Worm (Caenorhabditis elegans) whole organism, L2 larva: ENCODE results near the gene K09B3.1.

Experiments used
- C34F6.9 ChIP-seq: fragments of 150-350 bp; optimal IDR thresholded peaks from 2 replicates; lab custom pipeline; 2014; ENCODE audit warnings: missing biosample characterization, missing genetic modification characterization
- F13H6.1 ChIP-seq: sonication (generic microtip); optimal IDR thresholded peaks from 2 replicates; lab custom pipeline; 2016; ENCODE audit warnings: missing genetic modification characterization, missing compliant biosample characterization
- R02D3.7 ChIP-seq: fragments of 150-350 bp; optimal IDR thresholded peaks from 2 replicates; lab custom pipeline; 2014; ENCODE audit warnings: missing biosample characterization, missing genetic modification characterization
- Y55F3AM.14 ChIP-seq: fragments of 200-800 bp; sonication (Bioruptor generic); optimal IDR thresholded peaks from 2 replicates; lab custom pipeline; 2018; ENCODE audit warnings: mild to moderate bottlenecking, missing genetic modification characterization, missing compliant biosample characterization
- ZK546.5 ChIP-seq: sonication (generic microtip); optimal IDR thresholded peaks from 2 replicates; lab custom pipeline; 2017; ENCODE audit warnings: missing biosample characterization, missing genetic modification characterization
- alr-1 ChIP-seq: fragments of 150-350 bp; optimal IDR thresholded peaks from 2 replicates; lab custom pipeline; 2014; ENCODE audit warnings: missing biosample characterization, missing genetic modification characterization
- aly-2 ChIP-seq: fragments of 150-350 bp; optimal IDR thresholded peaks from 2 replicates; lab custom pipeline; 2014; ENCODE audit warnings: missing biosample characterization, missing genetic modification characterization
- blmp-1 ChIP-seq: sonication (generic microtip); optimal IDR thresholded peaks from 2 replicates; lab custom pipeline; 2017; ENCODE audit warnings: missing genetic modification characterization, mild to moderate bottlenecking, missing compliant biosample characterization, antibody characterized with exemption, moderate library complexity; ENCODE audit not compliant: insufficient read depth
- ceh-82 ChIP-seq: fragments of 150-350 bp; optimal IDR thresholded peaks from 2 replicates; lab custom pipeline; 2014; ENCODE audit warnings: missing biosample characterization, missing genetic modification characterization
- crh-2 ChIP-seq: sonication (generic microtip); optimal IDR thresholded peaks from 2 replicates; lab custom pipeline; 2017; ENCODE audit warnings: missing biosample characterization, missing genetic modification characterization
- egl-27 ChIP-seq: sonication (generic microtip); optimal IDR thresholded peaks from 3 replicates; lab custom pipeline; 2017; ENCODE audit warnings: missing biosample characterization, missing genetic modification reagents, missing genetic modification characterization
- elt-1 ChIP-seq: fragments of 150-350 bp; optimal IDR thresholded peaks from 2 replicates; lab custom pipeline; 2014; ENCODE audit warnings: missing biosample characterization, missing genetic modification characterization
- fos-1 ChIP-seq: fragments of 150-350 bp; optimal IDR thresholded peaks from 2 replicates; lab custom pipeline; 2014; ENCODE audit warnings: missing biosample characterization, missing genetic modification characterization
- lin-11 ChIP-seq: fragments of 150-350 bp; sonication (generic microtip); optimal IDR thresholded peaks from 2 replicates; lab custom pipeline; 2014; ENCODE audit warnings: missing biosample characterization, missing genetic modification characterization, inconsistent platforms, mixed read lengths
- lin-39 ChIP-seq: fragments of 150-350 bp; optimal IDR thresholded peaks from 2 replicates; lab custom pipeline; 2014; ENCODE audit warnings: missing biosample characterization, missing genetic modification reagents, missing genetic modification characterization
- lsy-2 ChIP-seq, 2 experiments: fragments of 150-350 bp in 1 of 2; sonication (generic microtip) in 1 of 2; optimal IDR thresholded peaks; 2 replicates each; lab custom pipeline; 2014 to 2017; ENCODE audit warnings: missing biosample characterization in 2 of 2, missing genetic modification characterization in 2 of 2
- mab-5 ChIP-seq: fragments of 150-350 bp; optimal IDR thresholded peaks from 2 replicates; lab custom pipeline; 2014; ENCODE audit warnings: missing biosample characterization, missing genetic modification characterization
- mbf-1 ChIP-seq: sonication (generic microtip); optimal IDR thresholded peaks from 2 replicates; lab custom pipeline; 2017; ENCODE audit warnings: missing biosample characterization, missing genetic modification characterization
- mdl-1 ChIP-seq, 2 experiments: fragments of 150-350 bp in 1 of 2; sonication (generic microtip) in 1 of 2; optimal IDR thresholded peaks; 2 replicates each; lab custom pipeline; 2017; ENCODE audit warnings: missing biosample characterization in 2 of 2, missing genetic modification characterization in 2 of 2
- nhr-10 ChIP-seq: sonication (generic microtip); optimal IDR thresholded peaks from 2 replicates; lab custom pipeline; 2017; ENCODE audit warnings: missing biosample characterization, missing genetic modification characterization
- nhr-11 ChIP-seq: fragments of 150-350 bp; optimal IDR thresholded peaks from 2 replicates; lab custom pipeline; 2014; ENCODE audit warnings: missing biosample characterization, missing genetic modification characterization
- nhr-12 ChIP-seq: fragments of 150-350 bp; optimal IDR thresholded peaks from 2 replicates; lab custom pipeline; 2014; ENCODE audit warnings: missing biosample characterization, missing genetic modification characterization
- nhr-129 ChIP-seq: fragments of 150-350 bp; optimal IDR thresholded peaks from 2 replicates; lab custom pipeline; 2014; ENCODE audit warnings: missing biosample characterization, missing genetic modification characterization
- nhr-237 ChIP-seq: fragments of 150-350 bp; optimal IDR thresholded peaks from 2 replicates; lab custom pipeline; 2014; ENCODE audit warnings: missing biosample characterization, missing genetic modification characterization
- nhr-6 ChIP-seq: fragments of 150-350 bp; optimal IDR thresholded peaks from 2 replicates; lab custom pipeline; 2014; ENCODE audit warnings: missing biosample characterization, missing genetic modification characterization
- nhr-77 ChIP-seq: fragments of 150-350 bp; optimal IDR thresholded peaks from 2 replicates; lab custom pipeline; 2014; ENCODE audit warnings: missing biosample characterization, missing genetic modification characterization
- peb-1 ChIP-seq: fragments of 150-350 bp; optimal IDR thresholded peaks from 2 replicates; lab custom pipeline; 2014; ENCODE audit warnings: missing biosample characterization, missing genetic modification characterization
- sem-4 ChIP-seq: fragments of 150-350 bp; optimal IDR thresholded peaks from 2 replicates; lab custom pipeline; 2014; ENCODE audit warnings: missing biosample characterization, missing genetic modification reagents, missing genetic modification characterization
- skn-1 ChIP-seq: sonication (generic microtip); optimal IDR thresholded peaks from 2 replicates; lab custom pipeline; 2017; ENCODE audit warnings: missing biosample characterization, missing genetic modification characterization
- sma-3 ChIP-seq: sonication (generic microtip); optimal IDR thresholded peaks from 2 replicates; lab custom pipeline; 2016; ENCODE audit warnings: missing genetic modification reagents, missing genetic modification characterization, missing compliant biosample characterization
- sma-9 ChIP-seq, 2 experiments: fragments of 150-350 bp in 1 of 2; sonication (generic microtip) in 1 of 2; optimal IDR thresholded peaks; 2 replicates each; lab custom pipeline; 2014 to 2016; ENCODE audit warnings: missing genetic modification characterization in 2 of 2, mild to moderate bottlenecking in 1 of 2, missing biosample characterization in 1 of 2, missing compliant biosample characterization in 1 of 2, missing genetic modification reagents in 1 of 2, moderate library complexity in 1 of 2
- unc-39 ChIP-seq: fragments of 150-350 bp; optimal IDR thresholded peaks from 2 replicates; lab custom pipeline; 2014; ENCODE audit warnings: missing biosample characterization, missing genetic modification characterization
- unc-55 ChIP-seq: fragments of 150-350 bp; sonication (generic microtip); optimal IDR thresholded peaks from 3 replicates; lab custom pipeline; 2014; ENCODE audit warnings: missing biosample characterization, missing genetic modification reagents, missing genetic modification characterization
- unc-62 ChIP-seq: fragments of 150-350 bp; optimal IDR thresholded peaks from 2 replicates; lab custom pipeline; 2014; ENCODE audit warnings: missing biosample characterization, missing genetic modification reagents, missing genetic modification characterization
- zag-1 ChIP-seq: fragments of 150-350 bp; optimal IDR thresholded peaks from 2 replicates; lab custom pipeline; 2014; ENCODE audit warnings: missing biosample characterization, missing genetic modification characterization
- ztf-11 ChIP-seq: sonication (generic microtip); optimal IDR thresholded peaks from 2 replicates; lab custom pipeline; 2017; ENCODE audit warnings: missing biosample characterization, missing genetic modification characterization

K09B3.1 gene

ce11 chrIV:3826590-3827128 is 32.1 kb downstream of the K09B3.1 start, which contains the start of gene F28F9.3:
Gene F28F9.3, plus strand, starts transcription at chrIV:3826890.
- no peak for TF ChIP-seq nhr-6 (tag; lab: Kevin White, UChicago)
- TF ChIP-seq ceh-82 (tag; lab: Kevin White, UChicago), result no peak
- no peak for TF ChIP-seq fos-1 (tag; lab: Kevin White, UChicago)
- TF ChIP-seq mab-5, result no peak
- TF ChIP-seq unc-55, result no peak
- TF ChIP-seq nhr-77 (tag; lab: Kevin White, UChicago), result no peak
- no peak for TF ChIP-seq lin-39
- no peak for TF ChIP-seq elt-1
- TF ChIP-seq nhr-129 (tag; lab: Kevin White, UChicago), result no peak
- no peak for TF ChIP-seq blmp-1 (tag; lab: Kevin White, UChicago)
- no peak for TF ChIP-seq nhr-237 (tag; lab: Kevin White, UChicago)
- TF ChIP-seq, all 48 proteins: peak for 0

ce11 chrIV:3827724-3828123 is 33.2 kb downstream of the K09B3.1 start:
- TF ChIP-seq zag-1 (tag; lab: Kevin White, UChicago), result no peak
- TF ChIP-seq blmp-1 (tag; lab: Kevin White, UChicago), result peak; percentile 16

- TF ChIP-seq peb-1 (no peak), R02D3.7 (tag; lab: Kevin White, UChicago) (no peak), nhr-12 (no peak), nhr-6 (tag; lab: Kevin White, UChicago) (no peak), ztf-11 (tag; lab: Kevin White, UChicago) (no peak), nhr-129 (tag; lab: Kevin White, UChicago) (no peak), blmp-1 (tag; lab: Kevin White, UChicago) (no peak), alr-1 (tag; lab: Kevin White, UChicago) (no peak), lin-39 (no peak), ZK546.5 (no peak), aly-2 (tag; lab: Kevin White, UChicago) (no peak), mbf-1 (tag; lab: Kevin White, UChicago) (no peak), nhr-11 (no peak), sem-4 (tag; lab: Kevin White, UChicago) (no peak), mdl-1 (tag; optimal IDR thresholded peaks at IDR 0.05; lab: Kevin White, UChicago) (no peak), Y55F3AM.14 (GFP tag; lab: Kevin White, UChicago) (no peak)
Measured at ce11 chrIV:3832040-3832439, 37.5 kb downstream of the K09B3.1 start.

ce11 chrIV:3833778-3834177 is 39.2 kb downstream of the K09B3.1 start:
- no peak for TF ChIP-seq C34F6.9
- no peak for TF ChIP-seq nhr-6 (tag; lab: Kevin White, UChicago)
- TF ChIP-seq ztf-11 (tag; lab: Kevin White, UChicago), result no peak

- no peak for TF ChIP-seq lin-11
- no peak for TF ChIP-seq ZK546.5
- TF ChIP-seq lsy-2 (tag; optimal IDR thresholded peaks at IDR 0.05; lab: Kevin White, UChicago), result no peak
- TF ChIP-seq sma-3 (GFP tag; lab: Kevin White, UChicago), result no peak
- TF ChIP-seq nhr-77 (tag; lab: Kevin White, UChicago), result no peak
- no peak for TF ChIP-seq unc-55
- no peak for TF ChIP-seq zag-1 (tag; lab: Kevin White, UChicago)
Measured at ce11 chrIV:3835065-3835464, 40.5 kb downstream of the K09B3.1 start, which contains the start of gene cal-3. Gene cal-3, minus strand, starts transcription at chrIV:3835165.

- TF ChIP-seq crh-2 (tag; lab: Kevin White, UChicago) (no peak), unc-39 (tag; lab: Kevin White, UChicago) (no peak)
Measured at ce11 chrIV:3838687-3839086, 44.1 kb downstream of the K09B3.1 start.

- TF ChIP-seq egl-27 (no peak), sma-9 (GFP tag; optimal IDR thresholded peaks at IDR 0.05; lab: Kevin White, UChicago) (no peak), sma-9 (tag; optimal IDR thresholded peaks at IDR 0.05; lab: Kevin White, UChicago) (no peak), zag-1 (tag; lab: Kevin White, UChicago) (no peak), peb-1 (no peak), skn-1 (tag; lab: Kevin White, UChicago) (no peak), unc-62 (GFP tag; lab: Kevin White, UChicago) (no peak), lin-11 (no peak), ztf-11 (tag; lab: Kevin White, UChicago) (no peak), lin-39 (no peak), alr-1 (tag; lab: Kevin White, UChicago) (no peak), nhr-6 (tag; lab: Kevin White, UChicago) (no peak), C34F6.9 (no peak), unc-55 (no peak), aly-2 (tag; lab: Kevin White, UChicago) (no peak), F13H6.1 (tag; lab: Kevin White, UChicago) (no peak), blmp-1 (tag; lab: Kevin White, UChicago) (no peak), nhr-10 (no peak)
- TF ChIP-seq, all 48 proteins: peak for 0
Measured at ce11 chrIV:3839420-3839819, 44.9 kb downstream of the K09B3.1 start, which contains the start of gene F28F9.2. Gene F28F9.2, plus strand, starts transcription at chrIV:3839720.
